Fruit fly (Drosophila melanogaster) whole organism, embryonic: ENCODE results near the gene Snmp2.

ENCODE experiments used
- Blimp-1 ChIP-seq: fragments of 200-800 bp; sonication (Bioruptor generic); optimal IDR thresholded peaks from 3 replicates; lab custom pipeline; 2018; ENCODE audit warnings: missing biosample characterization, missing genetic modification characterization, mild to moderate bottlenecking, moderate library complexity, missing genetic modification reagents
- CG9215 ChIP-seq: fragments of 200-800 bp; sonication (Bioruptor generic); IDR thresholded peaks from 2 replicates; pipeline ENCODE4 v1.3.6; 2022; ENCODE audit warnings: missing biosample characterization, missing genetic modification characterization
- Lhr ChIP-seq: fragments of 200-800 bp; sonication (Bioruptor generic); optimal IDR thresholded peaks from 3 replicates; lab custom pipeline; 2017; ENCODE audit warnings: mild to moderate bottlenecking, missing biosample characterization, missing genetic modification reagents, missing genetic modification characterization
- Oli ChIP-seq: fragments of 200-800 bp; sonication (Bioruptor generic); optimal IDR thresholded peaks from 2 replicates; lab custom pipeline; 2018; ENCODE audit warnings: missing biosample characterization, mild to moderate bottlenecking, missing genetic modification characterization, moderate library complexity
- Rx ChIP-seq: fragments of 200-800 bp; sonication (Bioruptor generic); IDR thresholded peaks from 2 replicates; pipeline ENCODE4 v1.3.6; 2022; ENCODE audit warnings: missing biosample characterization, missing genetic modification characterization
- en ChIP-seq: fragments of 200-800 bp; sonication (Bioruptor generic); optimal IDR thresholded peaks from 2 replicates; lab custom pipeline; 2016; ENCODE audit warnings: missing biosample characterization, missing genetic modification characterization
- ftz-f1 ChIP-seq: fragments of 200-800 bp; sonication (Bioruptor generic); optimal IDR thresholded peaks from 2 replicates; lab custom pipeline; 2016; ENCODE audit warnings: missing biosample characterization, missing genetic modification characterization
- inv ChIP-seq: fragments of 200-800 bp; sonication (Bioruptor generic); IDR thresholded peaks from 2 replicates; pipeline ENCODE4 v1.3.6; 2022; ENCODE audit warnings: missing biosample characterization, missing genetic modification characterization; ENCODE audit not compliant: partially characterized antibody
- pb ChIP-seq: fragments of 200-800 bp; sonication (Bioruptor generic); optimal IDR thresholded peaks from 3 replicates; lab custom pipeline; 2016; ENCODE audit warnings: missing biosample characterization, missing genetic modification characterization
- zen ChIP-seq: fragments of 200-800 bp; sonication (Bioruptor generic); optimal IDR thresholded peaks from 3 replicates; lab custom pipeline; 2018; ENCODE audit warnings: missing biosample characterization, mild to moderate bottlenecking, missing genetic modification characterization, moderate library complexity

DNA sequence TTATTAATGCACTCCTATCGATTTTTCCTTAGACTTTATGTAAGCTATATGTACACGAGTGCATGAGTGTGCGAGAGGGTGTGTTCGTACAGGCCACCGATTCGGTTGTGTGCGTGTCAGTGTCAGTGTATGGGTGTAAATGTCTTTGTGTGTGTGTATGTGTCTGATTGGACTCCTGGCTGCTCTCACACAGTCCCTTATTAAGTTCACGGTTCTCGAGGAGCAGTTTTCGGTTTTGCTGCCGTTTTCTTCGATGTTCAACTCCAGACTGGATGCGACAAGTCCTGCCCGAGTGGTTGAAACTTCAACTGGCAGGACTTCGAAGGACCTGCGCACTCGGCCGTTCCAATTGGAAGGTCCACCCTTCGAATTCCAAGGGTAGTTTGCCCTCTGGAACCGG, 29.5 kb downstream of the Snmp2 start:
- no peak for TF ChIP-seq en (GFP tag; lab: Kevin White, UChicago)
- TF ChIP-seq inv (GFP tag; lab: Robert Waterston, UW): no peak
- no peak for TF ChIP-seq Rx (GFP tag; lab: Robert Waterston, UW)
- no peak for TF ChIP-seq pb (GFP tag; lab: Kevin White, UChicago)
- no peak for TF ChIP-seq zen (tag; lab: Kevin White, UChicago)
- no peak for TF ChIP-seq ftz-f1 (GFP tag; lab: Kevin White, UChicago)
- TF ChIP-seq Oli (tag; lab: Kevin White, UChicago): no peak
- TF ChIP-seq Lhr (GFP tag; lab: Kevin White, UChicago): no peak
- TF ChIP-seq Blimp-1 (GFP tag; lab: Kevin White, UChicago): no peak
- TF ChIP-seq CG9215 (GFP tag; lab: Robert Waterston, UW): no peak
